Worm (Caenorhabditis elegans) whole organism, L4/young adult: Measurements from ENCODE around the gene end-3.

Experiments used
- W03F9.2 ChIP-seq: fragments of 150-350 bp; optimal IDR thresholded peaks from 2 replicates; lab custom pipeline; 2014; ENCODE audit warnings: missing biosample characterization, missing genetic modification characterization
- him-1 ChIP-seq: sonication (generic microtip); optimal IDR thresholded peaks from 2 replicates; lab custom pipeline; 2016; ENCODE audit warnings: missing genotype, missing genetic modification reagents, missing genetic modification characterization, missing compliant biosample characterization

DNA sequence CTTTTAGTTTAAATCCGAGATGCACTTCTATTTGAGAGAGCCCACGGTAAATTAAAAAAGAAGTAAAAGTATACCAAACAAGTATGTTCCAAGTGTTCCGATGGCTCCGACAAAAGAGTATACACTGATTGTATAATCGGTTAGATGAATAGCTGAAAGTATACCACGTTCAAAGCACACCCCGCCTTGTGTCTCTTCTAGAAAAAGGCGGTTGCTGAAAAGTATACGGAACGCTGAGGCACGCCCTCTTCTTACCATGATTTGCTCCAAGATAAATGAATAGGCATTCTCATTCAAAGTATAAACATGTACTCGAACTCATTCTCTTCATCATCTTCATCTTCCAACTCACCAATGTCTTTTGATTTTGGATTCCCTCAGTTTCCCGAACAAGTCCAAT lies at the start of gene end-3:
- TF ChIP-seq W03F9.2 (tag; lab: Kevin White, UChicago): no peak
- TF ChIP-seq him-1: no peak
